Worm (Caenorhabditis elegans): ENCODE results near the gene mcu-1.

DNA sequence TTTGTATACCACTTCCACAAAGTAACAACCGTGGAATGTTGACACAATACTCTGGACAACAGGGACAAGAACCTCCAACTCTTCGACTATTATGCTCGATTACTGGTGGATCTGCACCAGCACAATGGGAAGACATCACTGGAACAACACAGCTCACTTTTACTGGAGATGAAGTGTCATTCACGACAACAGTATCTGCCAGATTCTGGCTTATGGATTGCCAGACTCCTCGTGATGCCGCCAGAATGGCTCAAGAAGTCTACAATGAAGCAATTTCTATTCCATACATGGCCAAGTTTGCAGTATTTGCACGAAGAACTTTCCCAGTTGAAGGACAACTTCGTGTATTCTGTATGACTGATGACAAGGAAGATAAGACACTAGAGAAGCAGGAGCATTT, 44.2 kb upstream of the mcu-1 start:
- TF ChIP-seq zag-1 (tag; optimal IDR thresholded peaks at IDR 0.05), result no peak
- no peak for TF ChIP-seq ama-1 (optimal IDR thresholded peaks at IDR 0.05)
- no peak for TF ChIP-seq fkh-10 (GFP tag; optimal IDR thresholded peaks at IDR 0.05)
- TF ChIP-seq pqm-1 (tag; optimal IDR thresholded peaks at IDR 0.05), result no peak
- no peak for TF ChIP-seq nhr-85 (tag)
- TF ChIP-seq lsy-2 (tag; optimal IDR thresholded peaks at IDR 0.05), result no peak
- TF ChIP-seq hlh-17 (GFP tag; optimal IDR thresholded peaks at IDR 0.05; ENCODE audit: borderline replicate concordance), result no peak
- TF ChIP-seq nhr-11 (tag; optimal IDR thresholded peaks at IDR 0.05), result no peak
- TF ChIP-seq unc-62 (GFP tag; optimal IDR thresholded peaks at IDR 0.05), result no peak
- no peak for TF ChIP-seq fkh-8 (tag; optimal IDR thresholded peaks at IDR 0.05)
- no peak for TF ChIP-seq blmp-1 (tag; optimal IDR thresholded peaks at IDR 0.05)
- no peak for TF ChIP-seq lin-13 (GFP tag; optimal IDR thresholded peaks at IDR 0.05)
- no peak for TF ChIP-seq dsc-1 (tag; optimal IDR thresholded peaks at IDR 0.05)
